Worm (Caenorhabditis elegans) whole organism, dauer: Measurements from ENCODE around the gene nono-1.

Experiments used
- unc-62 ChIP-seq: sonication (generic microtip); optimal IDR thresholded peaks from 2 replicates; lab custom pipeline; 2017; ENCODE audit warnings: missing biosample characterization, missing genetic modification reagents, missing genetic modification characterization

nono-1 gene

ce11 chrIII:5981407-5981806 lies 23.4 kb upstream of the nono-1 start:
- TF ChIP-seq unc-62 (GFP tag; lab: Kevin White, UChicago) = no peak

ce11 chrIII:5980274-5980918 lies 22.4 kb upstream of the nono-1 start:
- TF ChIP-seq unc-62 (GFP tag; lab: Kevin White, UChicago) = no peak

- no peak for TF ChIP-seq unc-62 (GFP tag; lab: Kevin White, UChicago)
These were observed 18.0 kb upstream of the nono-1 start for ce11 chrIII:5976021-5976420.

- no peak for TF ChIP-seq unc-62 (GFP tag; lab: Kevin White, UChicago)
These were observed 17.1 kb upstream of the nono-1 start, which contains the start of gene mlp-1 for ce11 chrIII:5975005-5975730. Gene mlp-1, minus strand, starts transcription at chrIII:5975055.

ce11 chrIII:5967640-5968039 lies 9.6 kb upstream of the nono-1 start:
- no peak for TF ChIP-seq unc-62 (GFP tag; lab: Kevin White, UChicago)

- no peak for TF ChIP-seq unc-62 (GFP tag; lab: Kevin White, UChicago)
These were observed 7.9 kb upstream of the nono-1 start, which contains the start of gene dct-6 for ce11 chrIII:5965839-5966463. Gene dct-6, plus strand, starts transcription at chrIII:5966413.

ce11 chrIII:5965368-5965767 lies 7.3 kb upstream of the nono-1 start:
- no peak for TF ChIP-seq unc-62 (GFP tag; lab: Kevin White, UChicago)

ce11 chrIII:5964058-5964632 lies 6.1 kb upstream of the nono-1 start:
- TF ChIP-seq unc-62 (GFP tag; lab: Kevin White, UChicago) = no peak

- no peak for TF ChIP-seq unc-62 (GFP tag; lab: Kevin White, UChicago)
These were observed 3.5 kb upstream of the nono-1 start for ce11 chrIII:5961560-5961959.

- TF ChIP-seq unc-62 (GFP tag; lab: Kevin White, UChicago) = no peak
These were observed 1.0 kb upstream of the nono-1 start for ce11 chrIII:5959049-5959448.

- no peak for TF ChIP-seq unc-62 (GFP tag; lab: Kevin White, UChicago)
These were observed 4.1 kb downstream of the nono-1 start for ce11 chrIII:5953913-5954290.

- no peak for TF ChIP-seq unc-62 (GFP tag; lab: Kevin White, UChicago)
These were observed 4.8 kb downstream of the nono-1 start for ce11 chrIII:5953041-5953912.

- no peak for TF ChIP-seq unc-62 (GFP tag; lab: Kevin White, UChicago)
These were observed 6.3 kb downstream of the nono-1 start for ce11 chrIII:5951589-5952378.

ce11 chrIII:5950756-5951345 lies 7.2 kb downstream of the nono-1 start:
- TF ChIP-seq unc-62 (GFP tag; lab: Kevin White, UChicago) = no peak
